Worm (Caenorhabditis elegans) whole organism, L4 larva: ENCODE data around the gene acs-19.
"Not testable (repeated sequence)": the region's sequence is repeated elsewhere in the genome, so short reads cannot be mapped to it uniquely, and the experiment has no call there.

Source experiments
- D1046.2 ChIP-seq: fragments of 200-800 bp; sonication (Bioruptor generic); IDR thresholded peaks from 2 replicates; pipeline ENCODE4 v1.3.6; 2022; ENCODE audit warnings: missing genetic modification characterization, missing compliant biosample characterization
- T20F7.1 ChIP-seq: fragments of 200-800 bp; sonication (Bioruptor generic); optimal IDR thresholded peaks from 2 replicates; lab custom pipeline; 2018; ENCODE audit warnings: mild to moderate bottlenecking, missing genetic modification characterization, missing compliant biosample characterization
- T26A8.4 ChIP-seq: fragments of 200-800 bp; sonication (Bioruptor generic); IDR thresholded peaks from 2 replicates; pipeline ENCODE4 v1.3.6; 2022; ENCODE audit warnings: missing genetic modification characterization, missing compliant biosample characterization
- Y48G9A.11 ChIP-seq: fragments of 200-800 bp; sonication (Bioruptor generic); IDR thresholded peaks from 2 replicates; pipeline ENCODE4 v1.3.6; 2022; ENCODE audit warnings: missing genetic modification reagents, missing genetic modification characterization, missing compliant biosample characterization
- ZK337.2 ChIP-seq: fragments of 200-800 bp; sonication (Bioruptor generic); IDR thresholded peaks from 2 replicates; pipeline ENCODE4 v1.3.6; 2022; ENCODE audit warnings: missing genetic modification reagents, missing genetic modification characterization, missing compliant biosample characterization
- ceh-20 ChIP-seq: fragments of 200-800 bp; sonication (Bioruptor generic); IDR thresholded peaks from 2 replicates; pipeline ENCODE4 v1.3.6; 2022; ENCODE audit warnings: missing genetic modification reagents, missing genetic modification characterization, missing compliant biosample characterization
- ceh-44 ChIP-seq: fragments of 200-800 bp; sonication (Bioruptor generic); IDR thresholded peaks from 2 replicates; pipeline ENCODE4 v1.3.6; 2022; ENCODE audit warnings: missing genetic modification reagents, missing genetic modification characterization, missing compliant biosample characterization
- ctbp-1 ChIP-seq: fragments of 200-800 bp; sonication (Bioruptor generic); IDR thresholded peaks from 2 replicates; pipeline ENCODE4 v1.3.6; 2022; ENCODE audit warnings: missing genetic modification reagents, missing genetic modification characterization, missing compliant biosample characterization
- daf-16 ChIP-seq, 3 experiments: sonication (generic microtip); optimal IDR thresholded peaks; 2 replicates each; lab custom pipeline; 2016 to 2017; ENCODE audit warnings: missing genetic modification characterization in 3 of 3, missing genetic modification reagents in 3 of 3, mild to moderate bottlenecking in 2 of 3, missing compliant biosample characterization in 2 of 3, missing biosample characterization in 1 of 3, moderate library complexity in 1 of 3
- dmd-6 ChIP-seq: fragments of 200-800 bp; sonication (Bioruptor generic); IDR thresholded peaks from 2 replicates; pipeline ENCODE4 v1.3.6; 2022; ENCODE audit warnings: missing genetic modification reagents, missing genetic modification characterization, missing compliant biosample characterization
- dmd-9 ChIP-seq: fragments of 200-800 bp; sonication (Bioruptor generic); IDR thresholded peaks from 2 replicates; pipeline ENCODE4 v1.3.6; 2022; ENCODE audit warnings: missing genetic modification reagents, missing genetic modification characterization, missing compliant biosample characterization
- dpl-1 ChIP-seq: fragments of 150-350 bp; optimal IDR thresholded peaks from 2 replicates; lab custom pipeline; 2014; ENCODE audit warnings: missing biosample characterization, missing genetic modification reagents, missing genetic modification characterization
- dve-1 ChIP-seq: sonication (generic microtip); optimal IDR thresholded peaks from 2 replicates; lab custom pipeline; 2017; ENCODE audit warnings: antibody characterized with exemption, mild to moderate bottlenecking, missing genetic modification characterization, missing compliant biosample characterization; ENCODE audit not compliant: insufficient read depth
- egl-43 ChIP-seq: fragments of 200-800 bp; sonication (Bioruptor generic); IDR thresholded peaks from 2 replicates; pipeline ENCODE4 v1.3.6; 2022; ENCODE audit warnings: missing genetic modification reagents, missing genetic modification characterization, missing compliant biosample characterization
- hif-1 ChIP-seq, 2 experiments: sonication (generic microtip); optimal IDR thresholded peaks; 2 replicates each; lab custom pipeline; 2016 to 2017; ENCODE audit warnings: missing compliant biosample characterization in 2 of 2, missing genetic modification characterization in 2 of 2, missing genetic modification reagents in 2 of 2, missing genotype in 2 of 2, mild to moderate bottlenecking in 1 of 2
- hlh-11 ChIP-seq: fragments of 200-800 bp; sonication (Bioruptor generic); optimal IDR thresholded peaks from 2 replicates; lab custom pipeline; 2018; ENCODE audit warnings: mild to moderate bottlenecking, missing genetic modification characterization, missing compliant biosample characterization
- hmg-1.1 ChIP-seq: fragments of 200-800 bp; sonication (Bioruptor generic); IDR thresholded peaks from 2 replicates; pipeline ENCODE4 v1.3.6; 2022; ENCODE audit warnings: missing genetic modification reagents, missing genetic modification characterization, missing compliant biosample characterization
- lin-29 ChIP-seq: fragments of 200-800 bp; sonication (Bioruptor generic); IDR thresholded peaks from 2 replicates; pipeline ENCODE4 v1.3.6; 2022; ENCODE audit warnings: missing genetic modification reagents, missing genetic modification characterization, missing compliant biosample characterization
- lin-38 ChIP-seq: fragments of 200-800 bp; sonication (Bioruptor generic); IDR thresholded peaks from 2 replicates; pipeline ENCODE4 v1.3.6; 2022; ENCODE audit warnings: missing genetic modification reagents, missing genetic modification characterization, missing compliant biosample characterization
- lsy-2 ChIP-seq, 2 experiments: fragments of 150-350 bp in 1 of 2; sonication (generic microtip) in 1 of 2; optimal IDR thresholded peaks; 2 replicates each; lab custom pipeline; 2014 to 2017; ENCODE audit warnings: missing biosample characterization in 2 of 2, missing genetic modification characterization in 2 of 2
- madf-5 ChIP-seq, 2 experiments: fragments of 200-800 bp; sonication (Bioruptor generic); IDR thresholded peaks; 2 replicates each; pipeline ENCODE4 v1.3.6; 2022; ENCODE audit warnings: missing compliant biosample characterization in 2 of 2, missing genetic modification characterization in 2 of 2
- madf-9 ChIP-seq: fragments of 200-800 bp; sonication (Bioruptor generic); conservative IDR thresholded peaks from 2 replicates; pipeline ENCODE4 v1.3.6; 2022; ENCODE audit warnings: missing genetic modification reagents, missing genetic modification characterization, missing compliant biosample characterization
- mdt-29 ChIP-seq: fragments of 200-800 bp; sonication (Bioruptor generic); IDR thresholded peaks from 2 replicates; pipeline ENCODE4 v1.3.6; 2022; ENCODE audit warnings: missing genetic modification reagents, missing genetic modification characterization, missing compliant biosample characterization
- mes-2 ChIP-seq: sonication (generic microtip); optimal IDR thresholded peaks from 2 replicates; lab custom pipeline; 2016; ENCODE audit warnings: missing genotype, mild to moderate bottlenecking, missing genetic modification characterization, missing compliant biosample characterization; ENCODE audit not compliant: poor library complexity, severe bottlenecking
- mxl-2 ChIP-seq: fragments of 200-800 bp; sonication (Bioruptor generic); conservative IDR thresholded peaks from 2 replicates; pipeline ENCODE4 v1.3.6; 2022; ENCODE audit warnings: missing genetic modification reagents, missing genetic modification characterization, missing compliant biosample characterization
- nhr-28 ChIP-seq: fragments of 150-350 bp; optimal IDR thresholded peaks from 2 replicates; lab custom pipeline; 2014; ENCODE audit warnings: missing biosample characterization, missing genetic modification characterization
- nhr-42 ChIP-seq: fragments of 200-800 bp; sonication (Bioruptor generic); IDR thresholded peaks from 2 replicates; pipeline ENCODE4 v1.3.6; 2022; ENCODE audit warnings: missing genetic modification characterization, missing compliant biosample characterization
- pha-4 ChIP-seq, 2 experiments: fragments of 150-350 bp in 1 of 2; fragments of 200-800 bp in 1 of 2; sonication (Bioruptor generic) in 1 of 2; IDR thresholded peaks in 1 of 2; optimal IDR thresholded peaks in 1 of 2; 2 replicates each; pipeline versions ENCODE4 v1.3.6 to Lab custom; 2014 to 2022; ENCODE audit warnings: missing genetic modification characterization in 2 of 2, missing genetic modification reagents in 2 of 2, missing biosample characterization in 1 of 2, missing compliant biosample characterization in 1 of 2
- php-3 ChIP-seq: fragments of 200-800 bp; sonication (Bioruptor generic); IDR thresholded peaks from 2 replicates; pipeline ENCODE4 v1.3.6; 2022; ENCODE audit warnings: missing genetic modification reagents, missing genetic modification characterization, missing compliant biosample characterization
- rbr-2 ChIP-seq: sonication (generic microtip); optimal IDR thresholded peaks from 2 replicates; lab custom pipeline; 2016; ENCODE audit warnings: missing genotype, missing genetic modification characterization, missing compliant biosample characterization
- saeg-2 ChIP-seq: fragments of 200-800 bp; sonication (Bioruptor generic); IDR thresholded peaks from 2 replicates; pipeline ENCODE4 v1.3.6; 2022; ENCODE audit warnings: missing genetic modification reagents, missing genetic modification characterization, missing compliant biosample characterization
- tag-97 ChIP-seq: fragments of 200-800 bp; sonication (Bioruptor generic); IDR thresholded peaks from 2 replicates; pipeline ENCODE4 v1.3.6; 2022; ENCODE audit warnings: missing genetic modification characterization, missing compliant biosample characterization
- tra-1 ChIP-seq: fragments of 200-800 bp; sonication (Bioruptor generic); IDR thresholded peaks from 2 replicates; pipeline ENCODE4 v1.3.6; 2022; ENCODE audit warnings: missing genetic modification reagents, missing genetic modification characterization, missing compliant biosample characterization
- vab-7 ChIP-seq: fragments of 200-800 bp; sonication (Bioruptor generic); IDR thresholded peaks from 2 replicates; pipeline ENCODE4 v1.3.6; 2022; ENCODE audit warnings: missing genetic modification reagents, missing genetic modification characterization, missing compliant biosample characterization
- zfp-3 ChIP-seq: fragments of 200-800 bp; sonication (Bioruptor generic); conservative IDR thresholded peaks from 2 replicates; pipeline ENCODE4 v1.3.6; 2022; ENCODE audit warnings: missing genetic modification reagents, missing genetic modification characterization, missing compliant biosample characterization

Gene acs-19

DNA sequence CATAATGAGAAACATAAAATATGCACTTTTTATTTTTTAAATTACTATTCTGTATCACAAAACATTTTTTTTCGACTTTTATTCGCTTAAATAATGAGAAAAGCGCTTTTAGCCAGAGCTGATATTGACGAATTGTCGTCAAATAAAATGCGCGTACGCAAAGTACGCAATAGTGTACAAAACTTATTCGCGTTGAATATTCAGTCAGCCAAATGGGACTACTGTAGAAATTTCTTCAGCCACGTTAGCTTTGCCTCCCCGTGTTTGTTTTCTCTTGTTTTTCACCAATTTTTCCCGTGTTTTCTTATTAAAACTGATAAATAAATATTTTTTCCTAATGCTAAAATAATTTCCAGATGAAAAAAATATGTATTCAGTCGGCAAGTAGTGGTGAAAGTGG lies 7.3 kb upstream of the acs-19 start:
- TF ChIP-seq lsy-2 (tag; optimal IDR thresholded peaks at IDR 0.05; lab: Kevin White, UChicago) (peak; percentile 67 to 94), pha-4 (GFP tag; IDR thresholded peaks at IDR 0.05; lab: Robert Waterston, UW) (peak; percentile 68), dmd-6 (GFP tag; lab: Robert Waterston, UW) (peak; percentile 92), hmg-1.1 (GFP tag; lab: Robert Waterston, UW) (peak; percentile 88), D1046.2 (peak; percentile 92), ceh-44 (GFP tag; lab: Robert Waterston, UW) (peak; percentile 73; the same call in 1 of the 2 replicates), hlh-11 (tag; lab: Kevin White, UChicago) (peak; percentile 33), egl-43 (0 out of 2 replicates have a peak, but pooled peaks have one; percentile 38), madf-9 (peak; percentile 80), nhr-42 (GFP tag; lab: Robert Waterston, UW) (peak; percentile 90; the same call in 1 of the 2 replicates), rbr-2 (tag; lab: Kevin White, UChicago) (peak; percentile 50), T26A8.4 (GFP tag; lab: Robert Waterston, UW) (peak; percentile 85), saeg-2 (GFP tag; lab: Robert Waterston, UW) (0 out of 2 replicates have a peak, but pooled peaks have one; percentile 23), lin-38 (GFP tag; lab: Robert Waterston, UW) (peak; percentile 91), php-3 (GFP tag; lab: Robert Waterston, UW) (0 out of 2 replicates have a peak, but pooled peaks have one; percentile 45), madf-5 (GFP tag; IDR thresholded peaks at IDR 0.05; lab: Robert Waterston, UW) (peak in 1 of 2 experiments; percentile 67; a peak in 1 of 4 replicates), dpl-1 (GFP tag; lab: Kevin White, UChicago) (peak; percentile 7), tag-97 (GFP tag; lab: Robert Waterston, UW) (0 out of 2 replicates have a peak, but pooled peaks have one; percentile 38), zfp-3 (GFP tag; lab: Robert Waterston, UW) (peak; percentile 95), mxl-2 (GFP tag; lab: Robert Waterston, UW) (0 out of 2 replicates have a peak, but pooled peaks have one; percentile 15), hif-1 (tag; optimal IDR thresholded peaks at IDR 0.05; lab: Kevin White, UChicago) (peak in 1 of 2 experiments; percentile 21), ctbp-1 (peak; percentile 82), Y48G9A.11 (peak; percentile 60; the same call in 1 of the 2 replicates), mdt-29 (GFP tag; lab: Robert Waterston, UW) (peak; percentile 87), ZK337.2 (GFP tag; lab: Robert Waterston, UW) (peak; percentile 94), tra-1 (peak; percentile 88), mes-2 (tag; lab: Kevin White, UChicago) (peak; percentile 20), dmd-9 (peak; percentile 98), ceh-20 (peak; percentile 86), vab-7 (GFP tag; lab: Robert Waterston, UW) (peak; percentile 85), T20F7.1 (GFP tag; lab: Kevin White, UChicago) (peak; percentile 69), lin-29 (peak; percentile 72)
- not testable (repeated sequence) for TF ChIP-seq pha-4 (tag; optimal IDR thresholded peaks at IDR 0.05; lab: Kevin White, UChicago)
- TF ChIP-seq, all 104 proteins: peak for 32; not testable (repeated sequence) for 72

ce11 chrIII:3858003-3858402 lies 6.3 kb upstream of the acs-19 start:
- TF ChIP-seq php-3 (GFP tag; lab: Robert Waterston, UW) (0 out of 2 replicates have a peak, but pooled peaks have one; percentile 30), nhr-28 (tag; lab: Kevin White, UChicago) (peak; percentile 8), daf-16 (tag; optimal IDR thresholded peaks at IDR 0.05; lab: Kevin White, UChicago) (peak; percentile 91), dmd-6 (GFP tag; lab: Robert Waterston, UW) (peak; percentile 69), lsy-2 (tag; optimal IDR thresholded peaks at IDR 0.05; lab: Kevin White, UChicago) (peak in 1 of 2 experiments; percentile 30), hlh-11 (tag; lab: Kevin White, UChicago) (peak; percentile 40), dve-1 (peak; percentile 46), mxl-2 (GFP tag; lab: Robert Waterston, UW) (0 out of 2 replicates have a peak, but pooled peaks have one; percentile 22)
- TF ChIP-seq daf-16 (GFP tag; optimal IDR thresholded peaks at IDR 0.05; lab: Kevin White, UChicago) = not testable (repeated sequence)
